Fruit fly (Drosophila melanogaster) whole organism, larva: ENCODE measurements around the gene CG14205.

Experiments
- noc ChIP-seq: fragments of 200-800 bp; sonication (Bioruptor generic); optimal IDR thresholded peaks from 3 replicates; lab custom pipeline; 2019; ENCODE audit warnings: missing biosample characterization, mild to moderate bottlenecking, missing genetic modification characterization, moderate library complexity

The CG14205 gene

dm6 chrX:19590070-19590469, 2.3 kb upstream of the CG14205 start, which contains the start of gene CG14219:
TSS of gene CG14219 (minus strand) at chrX:19590170.
- no peak for TF ChIP-seq noc (tag; lab: Kevin White, UChicago)

- TF ChIP-seq noc (tag; lab: Kevin White, UChicago) = no peak
Observed at dm6 chrX:19590579-19590978, 1.8 kb upstream of the CG14205 start.

- no peak for TF ChIP-seq noc (tag; lab: Kevin White, UChicago)
Observed at dm6 chrX:19595862-19596261, 3.5 kb downstream of the CG14205 start.

- TF ChIP-seq noc (tag; lab: Kevin White, UChicago) = peak; percentile 74
Observed at dm6 chrX:19597684-19598363, 5.4 kb downstream of the CG14205 start, which contains the start of gene RpS10b. TSS of gene RpS10b (plus strand) at chrX:19598031.

dm6 chrX:19598503-19598902, 6.1 kb downstream of the CG14205 start:
- no peak for TF ChIP-seq noc (tag; lab: Kevin White, UChicago)

dm6 chrX:19601644-19602043, 9.2 kb downstream of the CG14205 start, which contains the start of gene CG14220:
TSS of gene CG14220 (minus strand) at chrX:19601851.
- no peak for TF ChIP-seq noc (tag; lab: Kevin White, UChicago)

dm6 chrX:19602483-19602882, 10.1 kb downstream of the CG14205 start:
- no peak for TF ChIP-seq noc (tag; lab: Kevin White, UChicago)

dm6 chrX:19603953-19604352, 11.5 kb downstream of the CG14205 start:
- peak; percentile 66 for TF ChIP-seq noc (tag; lab: Kevin White, UChicago)

- TF ChIP-seq noc (tag; lab: Kevin White, UChicago) = peak; percentile 44
Observed at dm6 chrX:19604997-19605396, 12.6 kb downstream of the CG14205 start, which contains the start of gene CG14207. TSS of gene CG14207 (plus strand) at chrX:19605199.

dm6 chrX:19605915-19606314, 13.5 kb downstream of the CG14205 start:
- TF ChIP-seq noc (tag; lab: Kevin White, UChicago) = no peak

- no peak for TF ChIP-seq noc (tag; lab: Kevin White, UChicago)
Observed at dm6 chrX:19606558-19606957, 14.1 kb downstream of the CG14205 start.

dm6 chrX:19606971-19607370, 14.6 kb downstream of the CG14205 start:
- no peak for TF ChIP-seq noc (tag; lab: Kevin White, UChicago)

- peak; percentile 57 for TF ChIP-seq noc (tag; lab: Kevin White, UChicago)
Observed at dm6 chrX:19608042-19608609, 15.7 kb downstream of the CG14205 start.

- no peak for TF ChIP-seq noc (tag; lab: Kevin White, UChicago)
Observed at dm6 chrX:19611226-19611625, 18.8 kb downstream of the CG14205 start, which contains the start of the genes Shawn and Tyler. TSS of gene Shawn (plus strand) at chrX:19611526. TSS of gene Tyler (plus strand) at chrX:19611526.

- no peak for TF ChIP-seq noc (tag; lab: Kevin White, UChicago)
Observed at dm6 chrX:19613473-19613872, 21.1 kb downstream of the CG14205 start.

- no peak for TF ChIP-seq noc (tag; lab: Kevin White, UChicago)
Observed at dm6 chrX:19615990-19616663, 23.7 kb downstream of the CG14205 start, which contains the start of gene CG14210. TSS of gene CG14210 (plus strand) at chrX:19616196.
